Worm (Caenorhabditis elegans) whole organism, L4 larva: ENCODE data around the gene srlf-27.

Experiments
- F10B5.3 ChIP-seq: sonication (generic microtip); optimal IDR thresholded peaks from 2 replicates; lab custom pipeline; 2016; ENCODE audit warnings: mild to moderate bottlenecking, missing genetic modification characterization, missing compliant biosample characterization
- F37D6.2 ChIP-seq: sonication (generic microtip); optimal IDR thresholded peaks from 2 replicates; lab custom pipeline; 2016; ENCODE audit warnings: mild to moderate bottlenecking, missing genetic modification characterization, missing compliant biosample characterization
- R02D3.7 ChIP-seq: fragments of 150-350 bp; sonication (generic microtip); optimal IDR thresholded peaks from 3 replicates; lab custom pipeline; 2014; ENCODE audit warnings: missing biosample characterization, missing genetic modification characterization
- T20F7.1 ChIP-seq: fragments of 200-800 bp; sonication (Bioruptor generic); optimal IDR thresholded peaks from 2 replicates; lab custom pipeline; 2018; ENCODE audit warnings: mild to moderate bottlenecking, missing genetic modification characterization, missing compliant biosample characterization
- T26A8.4 ChIP-seq: fragments of 200-800 bp; sonication (Bioruptor generic); IDR thresholded peaks from 2 replicates; pipeline ENCODE4 v1.3.6; 2022; ENCODE audit warnings: missing genetic modification characterization, missing compliant biosample characterization
- aly-2 ChIP-seq: sonication (generic microtip); optimal IDR thresholded peaks from 2 replicates; lab custom pipeline; 2018; ENCODE audit warnings: missing biosample characterization, missing genetic modification characterization
- ama-1 ChIP-seq: fragments of 150-350 bp; optimal IDR thresholded peaks from 2 replicates; lab custom pipeline; 2014; ENCODE audit warnings: inconsistent platforms, mixed read lengths
- attf-4 ChIP-seq: sonication (generic microtip); optimal IDR thresholded peaks from 3 replicates; lab custom pipeline; 2017; ENCODE audit warnings: missing biosample characterization, missing genetic modification characterization
- ceh-20 ChIP-seq: fragments of 200-800 bp; sonication (Bioruptor generic); IDR thresholded peaks from 2 replicates; pipeline ENCODE4 v1.3.6; 2022; ENCODE audit warnings: missing genetic modification reagents, missing genetic modification characterization, missing compliant biosample characterization
- ceh-44 ChIP-seq: fragments of 200-800 bp; sonication (Bioruptor generic); IDR thresholded peaks from 2 replicates; pipeline ENCODE4 v1.3.6; 2022; ENCODE audit warnings: missing genetic modification reagents, missing genetic modification characterization, missing compliant biosample characterization
- cey-2 ChIP-seq: sonication (generic microtip); optimal IDR thresholded peaks from 3 replicates; lab custom pipeline; 2017; ENCODE audit warnings: missing genetic modification characterization, mild to moderate bottlenecking, missing compliant biosample characterization, antibody characterized with exemption, borderline replicate concordance; ENCODE audit not compliant: insufficient read depth
- daf-16 ChIP-seq, 3 experiments: sonication (generic microtip); optimal IDR thresholded peaks; 2 replicates each; lab custom pipeline; 2016 to 2017; ENCODE audit warnings: missing genetic modification characterization in 3 of 3, missing genetic modification reagents in 3 of 3, mild to moderate bottlenecking in 2 of 3, missing compliant biosample characterization in 2 of 3, missing biosample characterization in 1 of 3, moderate library complexity in 1 of 3
- daf-8 ChIP-seq: fragments of 200-800 bp; sonication (Bioruptor generic); IDR thresholded peaks from 2 replicates; pipeline ENCODE4 v1.3.6; 2022; ENCODE audit warnings: missing genetic modification characterization, missing compliant biosample characterization
- dmd-6 ChIP-seq: fragments of 200-800 bp; sonication (Bioruptor generic); IDR thresholded peaks from 2 replicates; pipeline ENCODE4 v1.3.6; 2022; ENCODE audit warnings: missing genetic modification reagents, missing genetic modification characterization, missing compliant biosample characterization
- egl-43 ChIP-seq: fragments of 200-800 bp; sonication (Bioruptor generic); IDR thresholded peaks from 2 replicates; pipeline ENCODE4 v1.3.6; 2022; ENCODE audit warnings: missing genetic modification reagents, missing genetic modification characterization, missing compliant biosample characterization
- fkh-10 ChIP-seq: fragments of 150-350 bp; optimal IDR thresholded peaks from 2 replicates; lab custom pipeline; 2014; ENCODE audit warnings: missing biosample characterization, missing genetic modification reagents, missing genetic modification characterization
- hlh-30 ChIP-seq: sonication (generic microtip); optimal IDR thresholded peaks from 2 replicates; lab custom pipeline; 2017; ENCODE audit warnings: antibody characterized with exemption, mild to moderate bottlenecking, missing genetic modification characterization, missing compliant biosample characterization; ENCODE audit not compliant: insufficient read depth
- jun-1 ChIP-seq: fragments of 150-350 bp; optimal IDR thresholded peaks from 2 replicates; lab custom pipeline; 2014; ENCODE audit warnings: missing biosample characterization, missing genetic modification reagents, missing genetic modification characterization
- lin-29 ChIP-seq: fragments of 200-800 bp; sonication (Bioruptor generic); IDR thresholded peaks from 2 replicates; pipeline ENCODE4 v1.3.6; 2022; ENCODE audit warnings: missing genetic modification reagents, missing genetic modification characterization, missing compliant biosample characterization
- lin-38 ChIP-seq: fragments of 200-800 bp; sonication (Bioruptor generic); IDR thresholded peaks from 2 replicates; pipeline ENCODE4 v1.3.6; 2022; ENCODE audit warnings: missing genetic modification reagents, missing genetic modification characterization, missing compliant biosample characterization
- lir-3 ChIP-seq: sonication (generic microtip); optimal IDR thresholded peaks from 2 replicates; lab custom pipeline; 2016; ENCODE audit warnings: mild to moderate bottlenecking, missing genetic modification characterization, missing compliant biosample characterization
- nhr-11 ChIP-seq: fragments of 150-350 bp; optimal IDR thresholded peaks from 2 replicates; lab custom pipeline; 2014; ENCODE audit warnings: missing biosample characterization, missing genetic modification characterization
- nhr-111 ChIP-seq: fragments of 200-800 bp; sonication (Bioruptor generic); optimal IDR thresholded peaks from 2 replicates; lab custom pipeline; 2018; ENCODE audit warnings: mild to moderate bottlenecking, missing genetic modification characterization, missing compliant biosample characterization
- nhr-48 ChIP-seq: sonication (generic microtip); optimal IDR thresholded peaks from 2 replicates; lab custom pipeline; 2016; ENCODE audit warnings: mild to moderate bottlenecking, missing genetic modification characterization, missing compliant biosample characterization
- nhr-6 ChIP-seq: fragments of 150-350 bp; optimal IDR thresholded peaks from 2 replicates; lab custom pipeline; 2014; ENCODE audit warnings: missing biosample characterization, missing genetic modification characterization
- nhr-77 ChIP-seq: fragments of 150-350 bp; optimal IDR thresholded peaks from 2 replicates; lab custom pipeline; 2014; ENCODE audit warnings: missing biosample characterization, missing genetic modification characterization
- pha-4 ChIP-seq, 2 experiments: fragments of 150-350 bp in 1 of 2; fragments of 200-800 bp in 1 of 2; sonication (Bioruptor generic) in 1 of 2; IDR thresholded peaks in 1 of 2; optimal IDR thresholded peaks in 1 of 2; 2 replicates each; pipeline versions ENCODE4 v1.3.6 to Lab custom; 2014 to 2022; ENCODE audit warnings: missing genetic modification characterization in 2 of 2, missing genetic modification reagents in 2 of 2, missing biosample characterization in 1 of 2, missing compliant biosample characterization in 1 of 2
- sdz-12 ChIP-seq: fragments of 200-800 bp; sonication (Bioruptor generic); optimal IDR thresholded peaks from 2 replicates; lab custom pipeline; 2018; ENCODE audit warnings: mild to moderate bottlenecking, missing genetic modification characterization, missing compliant biosample characterization
- set-16 ChIP-seq: fragments of 200-800 bp; sonication (Bioruptor generic); IDR thresholded peaks from 2 replicates; pipeline ENCODE4 v1.3.6; 2022; ENCODE audit warnings: missing genetic modification reagents, missing genetic modification characterization, missing compliant biosample characterization
- snpc-1.2 ChIP-seq: fragments of 200-800 bp; sonication (Bioruptor generic); IDR thresholded peaks from 2 replicates; pipeline ENCODE4 v1.3.6; 2022; ENCODE audit warnings: missing genetic modification reagents, missing genetic modification characterization, missing compliant biosample characterization
- spr-1 ChIP-seq: sonication (generic microtip); optimal IDR thresholded peaks from 2 replicates; lab custom pipeline; 2016; ENCODE audit warnings: mild to moderate bottlenecking, missing genetic modification characterization, missing compliant biosample characterization
- tra-1 ChIP-seq: fragments of 200-800 bp; sonication (Bioruptor generic); IDR thresholded peaks from 2 replicates; pipeline ENCODE4 v1.3.6; 2022; ENCODE audit warnings: missing genetic modification reagents, missing genetic modification characterization, missing compliant biosample characterization
- unc-62 ChIP-seq, 3 experiments: fragments of 150-350 bp in 1 of 3; sonication (generic microtip); optimal IDR thresholded peaks in 2 of 3; peaks in 1 of 3; 1 replicate in 1 of 3; 2 replicates in 2 of 3; lab custom pipeline; 2014 to 2017; ENCODE audit warnings: missing biosample characterization in 3 of 3, missing genetic modification characterization in 3 of 3, missing genetic modification reagents in 3 of 3, missing genotype in 1 of 3
- zfp-2 ChIP-seq: sonication (generic microtip); optimal IDR thresholded peaks from 2 replicates; lab custom pipeline; 2016; ENCODE audit warnings: mild to moderate bottlenecking, missing genetic modification characterization, missing compliant biosample characterization
- zfp-3 ChIP-seq: fragments of 200-800 bp; sonication (Bioruptor generic); conservative IDR thresholded peaks from 2 replicates; pipeline ENCODE4 v1.3.6; 2022; ENCODE audit warnings: missing genetic modification reagents, missing genetic modification characterization, missing compliant biosample characterization
- zip-2 ChIP-seq: fragments of 150-350 bp; optimal IDR thresholded peaks from 2 replicates; lab custom pipeline; 2014; ENCODE audit warnings: missing biosample characterization, missing genetic modification characterization

Gene srlf-27

DNA sequence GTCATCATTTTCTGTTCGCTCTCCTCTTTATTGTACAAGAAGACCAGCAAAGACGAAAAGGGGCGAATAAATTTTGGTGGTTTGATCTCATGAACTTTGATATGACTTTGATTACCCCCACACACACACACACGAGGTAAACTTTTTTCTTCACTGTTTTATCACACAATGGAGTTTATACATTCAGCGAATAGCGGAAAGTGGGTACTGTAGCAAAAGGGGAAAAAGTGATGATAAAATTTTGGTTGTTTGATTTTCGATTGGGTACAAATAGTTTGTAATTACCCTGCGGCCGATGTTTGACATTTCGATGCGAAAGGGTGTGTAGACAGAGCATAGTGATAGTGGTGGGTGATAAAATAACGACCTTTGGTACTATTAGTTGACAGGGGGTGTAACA is 43.3 kb upstream of the srlf-27 start (continued):
- TF ChIP-seq ceh-20 (GFP tag; lab: Robert Waterston, UW) (peak; percentile 74), lir-3 (tag; lab: Kevin White, UChicago) (no peak), daf-16 (GFP tag; optimal IDR thresholded peaks at IDR 0.05; lab: Kevin White, UChicago) (peak in 1 of 2 experiments; percentile 86), daf-16 (tag; optimal IDR thresholded peaks at IDR 0.05; lab: Kevin White, UChicago) (peak; percentile 98), lin-38 (peak; percentile 43), lin-29 (GFP tag; lab: Robert Waterston, UW) (no peak), spr-1 (tag; lab: Kevin White, UChicago) (peak; percentile 32), zfp-2 (tag; lab: Kevin White, UChicago) (no peak), nhr-77 (tag; lab: Kevin White, UChicago) (peak; percentile 97), tra-1 (GFP tag; lab: Robert Waterston, UW) (no peak; the same call in 1 of the 2 replicates), daf-8 (GFP tag; lab: Robert Waterston, UW) (no peak), attf-4 (tag; lab: Kevin White, UChicago) (no peak), F37D6.2 (no peak), jun-1 (peak; percentile 78), zfp-3 (0 out of 2 replicates have a peak, but pooled peaks have one; percentile 58), nhr-48 (tag; lab: Kevin White, UChicago) (peak; percentile 99), aly-2 (tag; lab: Kevin White, UChicago) (no peak), pha-4 (GFP tag; IDR thresholded peaks at IDR 0.05; lab: Robert Waterston, UW) (peak; percentile 77), pha-4 (tag; optimal IDR thresholded peaks at IDR 0.05; lab: Kevin White, UChicago) (peak; percentile 19), hlh-30 (tag; lab: Kevin White, UChicago) (peak; percentile 92), T20F7.1 (GFP tag; lab: Kevin White, UChicago) (peak; percentile 80), nhr-11 (tag; lab: Kevin White, UChicago) (peak; percentile 73)

DNA sequence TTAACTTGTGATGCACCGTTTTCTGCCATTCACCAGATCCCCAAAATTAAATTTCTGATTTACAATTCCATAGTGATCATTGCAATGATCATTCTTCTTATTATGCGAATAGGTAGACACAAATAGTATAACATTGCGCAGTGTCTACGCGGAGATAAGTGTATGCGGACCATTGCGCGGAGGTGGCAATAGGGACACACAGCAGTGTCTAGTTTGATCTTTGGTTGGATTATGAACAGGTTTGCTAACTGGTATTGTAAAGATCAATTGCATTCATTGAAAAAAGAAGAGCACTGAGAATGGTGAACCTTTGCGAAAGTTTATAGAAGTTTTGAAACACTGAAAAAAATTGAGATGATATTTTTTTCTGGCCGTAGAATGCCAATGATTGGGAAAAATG is 38.2 kb upstream of the srlf-27 start:
- TF ChIP-seq egl-43 (GFP tag; lab: Robert Waterston, UW) (no peak), daf-16 (GFP tag; optimal IDR thresholded peaks at IDR 0.05; lab: Kevin White, UChicago) (no peak), daf-16 (tag; optimal IDR thresholded peaks at IDR 0.05; lab: Kevin White, UChicago) (no peak), T26A8.4 (no peak), fkh-10 (GFP tag; lab: Kevin White, UChicago) (no peak), snpc-1.2 (GFP tag; lab: Robert Waterston, UW) (0 out of 2 replicates have a peak, but pooled peaks have one; percentile 9), ama-1 (lab: Kevin White, UChicago) (no peak)

DNA sequence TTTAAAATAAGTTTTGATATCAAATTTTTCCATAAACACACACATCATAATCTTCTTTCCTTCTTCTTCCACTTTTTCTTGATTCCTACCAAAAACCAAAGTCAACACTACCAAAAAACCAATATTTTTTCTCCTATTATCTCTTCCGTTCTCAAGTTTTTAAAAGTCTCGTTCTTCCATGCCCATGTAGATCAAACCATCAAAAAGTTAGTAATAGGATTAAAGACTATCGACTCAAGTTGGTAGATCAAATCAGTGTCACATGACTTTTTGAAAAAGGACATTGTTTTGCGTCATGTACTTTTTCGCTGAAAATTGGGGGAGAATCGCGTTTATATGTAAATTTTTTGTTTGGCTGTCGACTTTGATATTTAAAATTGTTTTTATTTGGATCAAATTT is 34.5 kb upstream of the srlf-27 start:
- TF ChIP-seq sdz-12 (GFP tag; lab: Kevin White, UChicago) (no peak), R02D3.7 (tag; lab: Kevin White, UChicago) (no peak), cey-2 (no peak), nhr-77 (tag; lab: Kevin White, UChicago) (no peak), set-16 (GFP tag; lab: Robert Waterston, UW) (no peak), ceh-44 (no peak), nhr-6 (no peak), zip-2 (tag; lab: Kevin White, UChicago) (no peak), nhr-111 (GFP tag; lab: Kevin White, UChicago) (no peak), unc-62 (GFP tag; optimal IDR thresholded peaks at IDR 0.05 in 1 of 2; lab: Kevin White, UChicago) (peak in 1 of 2 experiments; percentile 78), unc-62 (tag; optimal IDR thresholded peaks at IDR 0.05; lab: Kevin White, UChicago) (no peak), F10B5.3 (tag; lab: Kevin White, UChicago) (no peak), dmd-6 (GFP tag; lab: Robert Waterston, UW) (peak; percentile 22; the same call in 1 of the 2 replicates)
